Worm (Caenorhabditis elegans) whole organism, early embryonic: Measurements from ENCODE around the gene C08H9.16.

Experiments used
- B0310.2 ChIP-seq: sonication (generic microtip); optimal IDR thresholded peaks from 2 replicates; lab custom pipeline; 2016; ENCODE audit warnings: mild to moderate bottlenecking, missing genetic modification characterization, missing compliant biosample characterization
- ama-1 ChIP-seq: fragments of 150-350 bp; optimal IDR thresholded peaks from 2 replicates; lab custom pipeline; 2014
- ceh-13 ChIP-seq: fragments of 200-800 bp; sonication (Bioruptor generic); optimal IDR thresholded peaks from 2 replicates; lab custom pipeline; 2018; ENCODE audit warnings: mild to moderate bottlenecking, missing genetic modification characterization, missing compliant biosample characterization
- ceh-36 ChIP-seq: sonication (generic microtip); optimal IDR thresholded peaks from 2 replicates; lab custom pipeline; 2016; ENCODE audit warnings: missing genetic modification characterization, inconsistent platforms, missing compliant biosample characterization
- flt-1 ChIP-seq: fragments of 200-800 bp; sonication (Bioruptor generic); IDR thresholded peaks from 2 replicates; pipeline ENCODE4 v1.3.6; 2022; ENCODE audit warnings: missing genetic modification characterization, missing compliant biosample characterization
- hmbx-1 ChIP-seq: sonication (generic microtip); optimal IDR thresholded peaks from 2 replicates; lab custom pipeline; 2016; ENCODE audit warnings: mild to moderate bottlenecking, missing genetic modification characterization, missing compliant biosample characterization
- hmg-4 ChIP-seq: fragments of 200-800 bp; sonication (Bioruptor generic); optimal IDR thresholded peaks from 2 replicates; lab custom pipeline; 2018; ENCODE audit warnings: mild to moderate bottlenecking, missing genetic modification characterization, missing compliant biosample characterization
- pes-1 ChIP-seq: fragments of 200-800 bp; sonication (Bioruptor generic); IDR thresholded peaks from 2 replicates; pipeline ENCODE4 v1.3.6; 2022; ENCODE audit warnings: missing genetic modification reagents, missing genetic modification characterization, missing compliant biosample characterization
- scrt-1 ChIP-seq: fragments of 200-800 bp; sonication (Bioruptor generic); IDR thresholded peaks from 2 replicates; pipeline ENCODE4 v1.3.6; 2022; ENCODE audit warnings: missing genetic modification characterization, missing compliant biosample characterization
- tbx-11 ChIP-seq: fragments of 200-800 bp; sonication (Bioruptor generic); IDR thresholded peaks from 2 replicates; pipeline ENCODE4 v1.3.6; 2022; ENCODE audit warnings: missing genetic modification characterization, missing compliant biosample characterization
- tbx-37 ChIP-seq: fragments of 200-800 bp; sonication (Bioruptor generic); conservative IDR thresholded peaks from 2 replicates; pipeline ENCODE4 v1.3.6; 2022; ENCODE audit warnings: missing genetic modification reagents, missing genetic modification characterization, missing compliant biosample characterization

DNA sequence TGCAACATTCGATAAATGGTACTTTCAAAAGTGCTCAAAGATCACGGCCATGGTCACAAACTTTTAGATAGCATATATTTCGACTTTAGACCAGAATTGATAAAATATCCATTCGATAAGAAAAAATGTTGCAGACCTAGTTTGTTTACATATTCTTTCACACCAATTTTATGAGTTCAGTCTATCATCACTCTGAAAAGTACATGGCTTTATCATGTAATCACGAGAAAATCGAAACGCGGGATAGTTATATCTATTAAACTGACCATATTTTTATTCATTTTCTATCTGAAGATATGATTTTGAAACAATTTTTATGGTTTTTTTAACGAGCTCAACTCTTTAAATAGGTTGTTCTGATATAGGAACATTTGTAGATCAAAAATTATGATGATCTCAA is 38.9 kb downstream of the C08H9.16 start, which contains the start of gene pho-11:
- no peak for TF ChIP-seq hmbx-1 (tag; lab: Kevin White, UChicago)
- TF ChIP-seq B0310.2, result no peak
- TF ChIP-seq ceh-36 (tag; lab: Kevin White, UChicago), result no peak
- TF ChIP-seq tbx-37 (GFP tag; lab: Robert Waterston, UW), result no peak
- TF ChIP-seq flt-1 (GFP tag; lab: Robert Waterston, UW), result no peak
- no peak for TF ChIP-seq ama-1 (lab: Kevin White, UChicago)
- TF ChIP-seq pes-1 (GFP tag; lab: Robert Waterston, UW), result no peak
- TF ChIP-seq scrt-1, result no peak
- TF ChIP-seq hmg-4, result no peak
- no peak for TF ChIP-seq tbx-11 (GFP tag; lab: Robert Waterston, UW)
- no peak for TF ChIP-seq ceh-13 (GFP tag; lab: Kevin White, UChicago)
